Worm (Caenorhabditis elegans) whole organism, early embryonic: Measurements from ENCODE around the gene C12D5.5.

Experiments used
- B0310.2 ChIP-seq: sonication (generic microtip); optimal IDR thresholded peaks from 2 replicates; lab custom pipeline; 2016; ENCODE audit warnings: mild to moderate bottlenecking, missing genetic modification characterization, missing compliant biosample characterization
- F13C5.2 ChIP-seq: sonication (generic microtip); optimal IDR thresholded peaks from 2 replicates; lab custom pipeline; 2017; ENCODE audit warnings: mild to moderate bottlenecking, missing genetic modification characterization, inconsistent platforms, missing compliant biosample characterization
- ama-1 ChIP-seq: fragments of 150-350 bp; optimal IDR thresholded peaks from 2 replicates; lab custom pipeline; 2014
- ceh-13 ChIP-seq: fragments of 200-800 bp; sonication (Bioruptor generic); optimal IDR thresholded peaks from 2 replicates; lab custom pipeline; 2018; ENCODE audit warnings: mild to moderate bottlenecking, missing genetic modification characterization, missing compliant biosample characterization
- ceh-36 ChIP-seq: sonication (generic microtip); optimal IDR thresholded peaks from 2 replicates; lab custom pipeline; 2016; ENCODE audit warnings: missing genetic modification characterization, inconsistent platforms, missing compliant biosample characterization
- ets-7 ChIP-seq: sonication (generic microtip); optimal IDR thresholded peaks from 2 replicates; lab custom pipeline; 2016; ENCODE audit warnings: missing genotype, missing genetic modification characterization, missing compliant biosample characterization
- flt-1 ChIP-seq: fragments of 200-800 bp; sonication (Bioruptor generic); IDR thresholded peaks from 2 replicates; pipeline ENCODE4 v1.3.6; 2022; ENCODE audit warnings: missing genetic modification characterization, missing compliant biosample characterization
- hmbx-1 ChIP-seq: sonication (generic microtip); optimal IDR thresholded peaks from 2 replicates; lab custom pipeline; 2016; ENCODE audit warnings: mild to moderate bottlenecking, missing genetic modification characterization, missing compliant biosample characterization
- hmg-4 ChIP-seq: fragments of 200-800 bp; sonication (Bioruptor generic); optimal IDR thresholded peaks from 2 replicates; lab custom pipeline; 2018; ENCODE audit warnings: mild to moderate bottlenecking, missing genetic modification characterization, missing compliant biosample characterization
- hnd-1 ChIP-seq: sonication (generic microtip); optimal IDR thresholded peaks from 2 replicates; lab custom pipeline; 2016; ENCODE audit warnings: missing genetic modification characterization, missing compliant biosample characterization
- sea-1 ChIP-seq: fragments of 200-800 bp; sonication (Bioruptor generic); conservative IDR thresholded peaks from 2 replicates; pipeline ENCODE4 v1.3.6; 2022; ENCODE audit warnings: missing genetic modification characterization, missing compliant biosample characterization
- tbx-11 ChIP-seq: fragments of 200-800 bp; sonication (Bioruptor generic); IDR thresholded peaks from 2 replicates; pipeline ENCODE4 v1.3.6; 2022; ENCODE audit warnings: missing genetic modification characterization, missing compliant biosample characterization
- tbx-37 ChIP-seq: fragments of 200-800 bp; sonication (Bioruptor generic); conservative IDR thresholded peaks from 2 replicates; pipeline ENCODE4 v1.3.6; 2022; ENCODE audit warnings: missing genetic modification reagents, missing genetic modification characterization, missing compliant biosample characterization
- tra-4 ChIP-seq: sonication (generic microtip); optimal IDR thresholded peaks from 2 replicates; lab custom pipeline; 2017; ENCODE audit warnings: missing genetic modification characterization, missing compliant biosample characterization

DNA sequence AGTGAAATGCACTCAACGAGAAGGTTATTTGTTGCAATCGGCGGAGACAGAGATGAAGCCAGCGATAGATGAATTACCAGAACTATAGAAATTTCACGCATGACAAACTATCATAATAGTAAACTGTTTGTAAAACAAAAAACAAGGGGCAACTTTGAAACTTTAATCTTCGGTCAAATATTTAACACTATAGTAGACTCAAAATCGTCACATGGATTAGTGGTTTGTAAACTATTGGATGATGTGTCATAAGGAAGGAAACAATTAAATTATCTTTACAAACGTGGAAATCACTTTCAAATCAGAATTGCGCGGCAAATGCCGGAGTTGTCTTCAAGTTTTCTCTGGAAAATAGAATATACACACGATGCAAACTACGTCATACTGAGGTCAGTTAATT lies 49.6 kb downstream of the C12D5.5 start, which contains the start of gene ZK105.5:
- TF ChIP-seq ama-1 (lab: Kevin White, UChicago) (no peak), ceh-13 (no peak), tra-4 (tag; lab: Kevin White, UChicago) (no peak), tbx-11 (GFP tag; lab: Robert Waterston, UW) (no peak), sea-1 (no peak), ets-7 (tag; lab: Kevin White, UChicago) (no peak), tbx-37 (no peak), flt-1 (GFP tag; lab: Robert Waterston, UW) (no peak), B0310.2 (no peak), hmbx-1 (tag; lab: Kevin White, UChicago) (no peak), hmg-4 (GFP tag; lab: Kevin White, UChicago) (no peak), ceh-36 (tag; lab: Kevin White, UChicago) (no peak), hnd-1 (tag; lab: Kevin White, UChicago) (no peak), F13C5.2 (tag; lab: Kevin White, UChicago) (no peak)
